Worm (Caenorhabditis elegans) whole organism, L4 larva: ENCODE data around the gene F18C5.10.

Source experiments
- F10B5.3 ChIP-seq: sonication (generic microtip); optimal IDR thresholded peaks from 2 replicates; lab custom pipeline; 2016; ENCODE audit warnings: mild to moderate bottlenecking, missing genetic modification characterization, missing compliant biosample characterization
- F26F4.8 ChIP-seq: fragments of 200-800 bp; sonication (Bioruptor generic); conservative IDR thresholded peaks from 2 replicates; pipeline ENCODE4 v1.3.6; 2022; ENCODE audit warnings: missing genetic modification characterization, missing compliant biosample characterization
- F44E2.7 ChIP-seq: fragments of 200-800 bp; sonication (Bioruptor generic); IDR thresholded peaks from 2 replicates; pipeline ENCODE4 v2.1.2; 2022; ENCODE audit warnings: missing genetic modification characterization, missing compliant biosample characterization
- T26A8.4 ChIP-seq: fragments of 200-800 bp; sonication (Bioruptor generic); IDR thresholded peaks from 2 replicates; pipeline ENCODE4 v1.3.6; 2022; ENCODE audit warnings: missing genetic modification characterization, missing compliant biosample characterization
- Y105C5A.15 ChIP-seq: fragments of 200-800 bp; sonication (Bioruptor generic); IDR thresholded peaks from 2 replicates; pipeline ENCODE4 v1.3.6; 2022; ENCODE audit warnings: missing genetic modification characterization, missing compliant biosample characterization
- Y48G9A.11 ChIP-seq: fragments of 200-800 bp; sonication (Bioruptor generic); IDR thresholded peaks from 2 replicates; pipeline ENCODE4 v1.3.6; 2022; ENCODE audit warnings: missing genetic modification reagents, missing genetic modification characterization, missing compliant biosample characterization
- ZK337.2 ChIP-seq: fragments of 200-800 bp; sonication (Bioruptor generic); IDR thresholded peaks from 2 replicates; pipeline ENCODE4 v1.3.6; 2022; ENCODE audit warnings: missing genetic modification reagents, missing genetic modification characterization, missing compliant biosample characterization
- arid-1 ChIP-seq: fragments of 200-800 bp; sonication (Bioruptor generic); conservative IDR thresholded peaks from 2 replicates; pipeline ENCODE4 v1.3.6; 2022; ENCODE audit warnings: missing genetic modification reagents, missing genetic modification characterization, missing compliant biosample characterization
- attf-4 ChIP-seq: sonication (generic microtip); optimal IDR thresholded peaks from 3 replicates; lab custom pipeline; 2017; ENCODE audit warnings: missing biosample characterization, missing genetic modification characterization
- ceh-82 ChIP-seq: sonication (generic microtip); optimal IDR thresholded peaks from 2 replicates; lab custom pipeline; 2017; ENCODE audit warnings: missing biosample characterization, missing genetic modification characterization
- cey-2 ChIP-seq: sonication (generic microtip); optimal IDR thresholded peaks from 3 replicates; lab custom pipeline; 2017; ENCODE audit warnings: missing genetic modification characterization, mild to moderate bottlenecking, missing compliant biosample characterization, antibody characterized with exemption, borderline replicate concordance; ENCODE audit not compliant: insufficient read depth
- daf-16 ChIP-seq, 3 experiments: sonication (generic microtip); optimal IDR thresholded peaks; 2 replicates each; lab custom pipeline; 2016 to 2017; ENCODE audit warnings: missing genetic modification characterization in 3 of 3, missing genetic modification reagents in 3 of 3, mild to moderate bottlenecking in 2 of 3, missing compliant biosample characterization in 2 of 3, missing biosample characterization in 1 of 3, moderate library complexity in 1 of 3
- dmd-6 ChIP-seq: fragments of 200-800 bp; sonication (Bioruptor generic); IDR thresholded peaks from 2 replicates; pipeline ENCODE4 v1.3.6; 2022; ENCODE audit warnings: missing genetic modification reagents, missing genetic modification characterization, missing compliant biosample characterization
- dve-1 ChIP-seq: sonication (generic microtip); optimal IDR thresholded peaks from 2 replicates; lab custom pipeline; 2017; ENCODE audit warnings: antibody characterized with exemption, mild to moderate bottlenecking, missing genetic modification characterization, missing compliant biosample characterization; ENCODE audit not compliant: insufficient read depth
- hif-1 ChIP-seq, 2 experiments: sonication (generic microtip); optimal IDR thresholded peaks; 2 replicates each; lab custom pipeline; 2016 to 2017; ENCODE audit warnings: missing compliant biosample characterization in 2 of 2, missing genetic modification characterization in 2 of 2, missing genetic modification reagents in 2 of 2, missing genotype in 2 of 2, mild to moderate bottlenecking in 1 of 2
- hlh-30 ChIP-seq: sonication (generic microtip); optimal IDR thresholded peaks from 2 replicates; lab custom pipeline; 2017; ENCODE audit warnings: antibody characterized with exemption, mild to moderate bottlenecking, missing genetic modification characterization, missing compliant biosample characterization; ENCODE audit not compliant: insufficient read depth
- lin-13 ChIP-seq: fragments of 150-350 bp; optimal IDR thresholded peaks from 2 replicates; lab custom pipeline; 2014; ENCODE audit warnings: missing biosample characterization, missing genetic modification reagents, missing genetic modification characterization
- lin-15B ChIP-seq: fragments of 150-350 bp; sonication (generic microtip); optimal IDR thresholded peaks from 3 replicates; lab custom pipeline; 2014; ENCODE audit warnings: missing biosample characterization, missing genetic modification characterization
- lin-29 ChIP-seq: fragments of 200-800 bp; sonication (Bioruptor generic); IDR thresholded peaks from 2 replicates; pipeline ENCODE4 v1.3.6; 2022; ENCODE audit warnings: missing genetic modification reagents, missing genetic modification characterization, missing compliant biosample characterization
- lin-38 ChIP-seq: fragments of 200-800 bp; sonication (Bioruptor generic); IDR thresholded peaks from 2 replicates; pipeline ENCODE4 v1.3.6; 2022; ENCODE audit warnings: missing genetic modification reagents, missing genetic modification characterization, missing compliant biosample characterization
- mep-1 ChIP-seq: fragments of 150-350 bp; sonication (generic microtip); optimal IDR thresholded peaks from 3 replicates; lab custom pipeline; 2014; ENCODE audit warnings: missing biosample characterization, missing genetic modification characterization
- nhr-102 ChIP-seq: sonication (generic microtip); optimal IDR thresholded peaks from 2 replicates; lab custom pipeline; 2016; ENCODE audit warnings: mild to moderate bottlenecking, missing genetic modification characterization, moderate library complexity, missing compliant biosample characterization
- nhr-237 ChIP-seq: sonication (generic microtip); optimal IDR thresholded peaks from 2 replicates; lab custom pipeline; 2017; ENCODE audit warnings: missing biosample characterization, missing genetic modification characterization
- nhr-25 ChIP-seq: sonication (generic microtip); optimal IDR thresholded peaks from 2 replicates; lab custom pipeline; 2017; ENCODE audit warnings: missing genetic modification characterization, mild to moderate bottlenecking, missing compliant biosample characterization, antibody characterized with exemption, moderate library complexity, borderline replicate concordance; ENCODE audit not compliant: insufficient read depth
- nhr-42 ChIP-seq: fragments of 200-800 bp; sonication (Bioruptor generic); IDR thresholded peaks from 2 replicates; pipeline ENCODE4 v1.3.6; 2022; ENCODE audit warnings: missing genetic modification characterization, missing compliant biosample characterization
- nhr-77 ChIP-seq: fragments of 150-350 bp; optimal IDR thresholded peaks from 2 replicates; lab custom pipeline; 2014; ENCODE audit warnings: missing biosample characterization, missing genetic modification characterization
- pha-4 ChIP-seq, 2 experiments: fragments of 150-350 bp in 1 of 2; fragments of 200-800 bp in 1 of 2; sonication (Bioruptor generic) in 1 of 2; IDR thresholded peaks in 1 of 2; optimal IDR thresholded peaks in 1 of 2; 2 replicates each; pipeline versions ENCODE4 v1.3.6 to Lab custom; 2014 to 2022; ENCODE audit warnings: missing genetic modification characterization in 2 of 2, missing genetic modification reagents in 2 of 2, missing biosample characterization in 1 of 2, missing compliant biosample characterization in 1 of 2
- saeg-2 ChIP-seq: fragments of 200-800 bp; sonication (Bioruptor generic); IDR thresholded peaks from 2 replicates; pipeline ENCODE4 v1.3.6; 2022; ENCODE audit warnings: missing genetic modification reagents, missing genetic modification characterization, missing compliant biosample characterization
- snpc-1.2 ChIP-seq: fragments of 200-800 bp; sonication (Bioruptor generic); IDR thresholded peaks from 2 replicates; pipeline ENCODE4 v1.3.6; 2022; ENCODE audit warnings: missing genetic modification reagents, missing genetic modification characterization, missing compliant biosample characterization
- tag-97 ChIP-seq: fragments of 200-800 bp; sonication (Bioruptor generic); IDR thresholded peaks from 2 replicates; pipeline ENCODE4 v1.3.6; 2022; ENCODE audit warnings: missing genetic modification characterization, missing compliant biosample characterization
- tra-1 ChIP-seq: fragments of 200-800 bp; sonication (Bioruptor generic); IDR thresholded peaks from 2 replicates; pipeline ENCODE4 v1.3.6; 2022; ENCODE audit warnings: missing genetic modification reagents, missing genetic modification characterization, missing compliant biosample characterization
- unc-130 ChIP-seq: sonication (generic microtip); optimal IDR thresholded peaks from 2 replicates; lab custom pipeline; 2016; ENCODE audit warnings: missing genetic modification reagents, missing genetic modification characterization, missing compliant biosample characterization
- unc-62 ChIP-seq, 3 experiments: fragments of 150-350 bp in 1 of 3; sonication (generic microtip); optimal IDR thresholded peaks in 2 of 3; peaks in 1 of 3; 1 replicate in 1 of 3; 2 replicates in 2 of 3; lab custom pipeline; 2014 to 2017; ENCODE audit warnings: missing biosample characterization in 3 of 3, missing genetic modification characterization in 3 of 3, missing genetic modification reagents in 3 of 3, missing genotype in 1 of 3
- zag-1 ChIP-seq: fragments of 150-350 bp; optimal IDR thresholded peaks from 2 replicates; lab custom pipeline; 2014; ENCODE audit warnings: missing biosample characterization, missing genetic modification characterization
- zfp-3 ChIP-seq: fragments of 200-800 bp; sonication (Bioruptor generic); conservative IDR thresholded peaks from 2 replicates; pipeline ENCODE4 v1.3.6; 2022; ENCODE audit warnings: missing genetic modification reagents, missing genetic modification characterization, missing compliant biosample characterization
- ztf-7 ChIP-seq: fragments of 150-350 bp; optimal IDR thresholded peaks from 2 replicates; lab custom pipeline; 2014; ENCODE audit warnings: missing biosample characterization, missing genetic modification characterization

The F18C5.10 gene

ce11 chrII:6597507-6597906 is 36.3 kb upstream of the F18C5.10 start:
- TF ChIP-seq snpc-1.2 (GFP tag; lab: Robert Waterston, UW) (0 out of 2 replicates have a peak, but pooled peaks have one; percentile 30), dve-1 (tag; lab: Kevin White, UChicago) (no peak)

ce11 chrII:6594151-6594550 is 32.9 kb upstream of the F18C5.10 start, which contains the start of gene aipr-1:
Gene aipr-1 (minus strand): TSS chrII:6594251.
- no peak for TF ChIP-seq tag-97 (GFP tag; lab: Robert Waterston, UW)
- TF ChIP-seq lin-29 (GFP tag; lab: Robert Waterston, UW) = no peak
- no peak for TF ChIP-seq hif-1 (tag; optimal IDR thresholded peaks at IDR 0.05; lab: Kevin White, UChicago)
- TF ChIP-seq mep-1 (tag; lab: Kevin White, UChicago) = no peak
- no peak for TF ChIP-seq unc-62 (GFP tag; optimal IDR thresholded peaks at IDR 0.05 in 1 of 2; lab: Kevin White, UChicago)
- TF ChIP-seq unc-62 (tag; optimal IDR thresholded peaks at IDR 0.05; lab: Kevin White, UChicago) = no peak
- TF ChIP-seq F44E2.7 (GFP tag; lab: Robert Waterston, UW) = no peak
- TF ChIP-seq pha-4 (GFP tag; IDR thresholded peaks at IDR 0.05; lab: Robert Waterston, UW) = no peak
- TF ChIP-seq pha-4 (tag; optimal IDR thresholded peaks at IDR 0.05; lab: Kevin White, UChicago) = no peak
- no peak for TF ChIP-seq ceh-82 (tag; lab: Kevin White, UChicago)

- no peak for TF ChIP-seq tra-1
- no peak for TF ChIP-seq nhr-42 (GFP tag; lab: Robert Waterston, UW)
- no peak for TF ChIP-seq nhr-102 (tag; lab: Kevin White, UChicago)
- no peak for TF ChIP-seq attf-4
- no peak for TF ChIP-seq zfp-3
- TF ChIP-seq zag-1 (tag; lab: Kevin White, UChicago) = no peak
- TF ChIP-seq ztf-7 (tag; lab: Kevin White, UChicago) = no peak
- TF ChIP-seq dmd-6 = no peak
- TF ChIP-seq F10B5.3 (tag; lab: Kevin White, UChicago) = no peak
- TF ChIP-seq Y105C5A.15 = no peak
- TF ChIP-seq nhr-237 (tag; lab: Kevin White, UChicago) = no peak
- TF ChIP-seq pha-4 (GFP tag; IDR thresholded peaks at IDR 0.05; lab: Robert Waterston, UW) = no peak
- no peak for TF ChIP-seq pha-4 (tag; optimal IDR thresholded peaks at IDR 0.05; lab: Kevin White, UChicago)
- TF ChIP-seq saeg-2 (GFP tag; lab: Robert Waterston, UW) = no peak
- TF ChIP-seq cey-2 (tag; lab: Kevin White, UChicago) = no peak
- no peak for TF ChIP-seq nhr-25
- no peak for TF ChIP-seq lin-13 (GFP tag; lab: Kevin White, UChicago)
- no peak for TF ChIP-seq nhr-77 (tag; lab: Kevin White, UChicago)
- no peak for TF ChIP-seq lin-15B (tag; lab: Kevin White, UChicago)
- no peak for TF ChIP-seq hlh-30 (tag; lab: Kevin White, UChicago)
- TF ChIP-seq ZK337.2 (GFP tag; lab: Robert Waterston, UW) = no peak
Measured at ce11 chrII:6592251-6592650, 31.0 kb upstream of the F18C5.10 start, which contains the start of gene C56C10.9. Gene C56C10.9 (minus strand): TSS chrII:6592351.

ce11 chrII:6591000-6591399 is 29.8 kb upstream of the F18C5.10 start:
- peak; percentile 30; the same call in 1 of the 2 replicates for TF ChIP-seq T26A8.4 (GFP tag; lab: Robert Waterston, UW)
- no peak for TF ChIP-seq daf-16 (GFP tag; optimal IDR thresholded peaks at IDR 0.05; lab: Kevin White, UChicago)
- peak; percentile 19 for TF ChIP-seq daf-16 (tag; optimal IDR thresholded peaks at IDR 0.05; lab: Kevin White, UChicago)
- peak; percentile 50; the same call in 1 of the 2 replicates for TF ChIP-seq Y48G9A.11 (GFP tag; lab: Robert Waterston, UW)
- TF ChIP-seq F26F4.8 (GFP tag; lab: Robert Waterston, UW) = no peak
- TF ChIP-seq lin-38 = peak; percentile 41
- TF ChIP-seq arid-1 (GFP tag; lab: Robert Waterston, UW) = peak; percentile 47; the same call in 1 of the 2 replicates
- no peak for TF ChIP-seq unc-130 (GFP tag; lab: Kevin White, UChicago)
- peak; percentile 8; the same call in 1 of the 2 replicates for TF ChIP-seq snpc-1.2 (GFP tag; lab: Robert Waterston, UW)
- TF ChIP-seq, all 104 proteins: peak for 6
